Worm (Caenorhabditis elegans) whole organism, young adult: ENCODE measurements around the gene Y39A1A.17.

Experiments used
- D2030.7 ChIP-seq: fragments of 200-800 bp; sonication (Bioruptor generic); IDR thresholded peaks from 2 replicates; pipeline ENCODE4 v1.3.6; 2022; ENCODE audit warnings: missing genetic modification reagents, missing genetic modification characterization, missing compliant biosample characterization
- T07F8.4 ChIP-seq: sonication (generic microtip); optimal IDR thresholded peaks from 2 replicates; lab custom pipeline; 2016; ENCODE audit warnings: mild to moderate bottlenecking, missing genetic modification characterization, moderate library complexity, missing compliant biosample characterization
- ceh-100 ChIP-seq: fragments of 200-800 bp; sonication (Bioruptor generic); IDR thresholded peaks from 2 replicates; pipeline ENCODE4 v1.3.6; 2022; ENCODE audit warnings: missing genetic modification reagents, missing genetic modification characterization, missing compliant biosample characterization
- chd-7 ChIP-seq: sonication (generic microtip); optimal IDR thresholded peaks from 2 replicates; lab custom pipeline; 2016; ENCODE audit warnings: mild to moderate bottlenecking, missing genetic modification characterization, moderate library complexity, missing compliant biosample characterization
- efl-1 ChIP-seq: fragments of 150-350 bp; optimal IDR thresholded peaks from 2 replicates; lab custom pipeline; 2014; ENCODE audit warnings: missing biosample characterization, missing genetic modification reagents, missing genetic modification characterization
- hlh-12 ChIP-seq: sonication (generic microtip); optimal IDR thresholded peaks from 2 replicates; lab custom pipeline; 2016; ENCODE audit warnings: missing genetic modification characterization, missing compliant biosample characterization
- let-526 ChIP-seq: fragments of 200-800 bp; sonication (Bioruptor generic); IDR thresholded peaks from 2 replicates; pipeline ENCODE4 v1.3.6; 2022; ENCODE audit warnings: missing genetic modification reagents, missing genetic modification characterization, missing compliant biosample characterization
- lin-40 ChIP-seq: sonication (generic microtip); optimal IDR thresholded peaks from 2 replicates; lab custom pipeline; 2016; ENCODE audit warnings: missing genetic modification characterization, mild to moderate bottlenecking, missing compliant biosample characterization, missing genotype, missing genetic modification reagents
- mes-4 ChIP-seq: sonication (generic microtip); optimal IDR thresholded peaks from 2 replicates; lab custom pipeline; 2016; ENCODE audit warnings: missing genotype, missing genetic modification characterization, missing compliant biosample characterization
- nfya-1 ChIP-seq: sonication (generic microtip); optimal IDR thresholded peaks from 2 replicates; lab custom pipeline; 2017; ENCODE audit warnings: antibody characterized with exemption, missing compliant biosample characterization, missing genetic modification characterization, borderline replicate concordance; ENCODE audit not compliant: insufficient read depth
- tbx-9 ChIP-seq: sonication (generic microtip); optimal IDR thresholded peaks from 2 replicates; lab custom pipeline; 2016; ENCODE audit warnings: borderline replicate concordance, missing genetic modification characterization, inconsistent platforms, missing compliant biosample characterization
- unc-130 ChIP-seq: sonication (generic microtip); optimal IDR thresholded peaks from 2 replicates; lab custom pipeline; 2016; ENCODE audit warnings: missing genetic modification reagents, missing genetic modification characterization, missing compliant biosample characterization
- unc-62 ChIP-seq: fragments of 150-350 bp; optimal IDR thresholded peaks from 2 replicates; lab custom pipeline; 2014; ENCODE audit warnings: missing biosample characterization, missing genetic modification reagents, missing genetic modification characterization

DNA sequence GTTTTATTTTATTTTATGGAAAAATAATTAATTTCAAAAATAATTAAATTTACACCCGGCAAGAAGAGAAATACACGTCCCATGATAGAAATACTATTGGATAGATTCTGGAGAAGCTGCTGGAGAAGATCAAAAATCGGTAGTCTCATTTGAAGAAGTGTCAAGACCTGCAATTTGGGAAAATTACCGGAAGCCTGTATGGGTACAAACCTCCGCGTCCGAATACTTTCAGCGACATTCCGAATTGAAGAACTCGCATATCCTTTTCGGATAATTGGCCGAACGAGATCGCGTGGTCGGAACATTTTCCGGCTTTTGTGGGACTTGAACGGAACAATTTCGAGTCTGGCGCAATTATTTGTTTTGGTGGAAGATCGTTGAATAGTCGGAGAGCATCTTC, 17.6 kb upstream of the Y39A1A.17 start:
- TF ChIP-seq efl-1 (GFP tag; lab: Kevin White, UChicago) (no peak), ceh-100 (GFP tag; lab: Robert Waterston, UW) (no peak), unc-62 (GFP tag; lab: Kevin White, UChicago) (no peak), D2030.7 (no peak), chd-7 (tag; lab: Kevin White, UChicago) (no peak), unc-130 (GFP tag; lab: Kevin White, UChicago) (no peak), tbx-9 (tag; lab: Kevin White, UChicago) (no peak), nfya-1 (tag; lab: Kevin White, UChicago) (no peak), let-526 (GFP tag; lab: Robert Waterston, UW) (no peak), T07F8.4 (no peak), hlh-12 (no peak), mes-4 (tag; lab: Kevin White, UChicago) (no peak), lin-40 (tag; lab: Kevin White, UChicago) (no peak)
